Fruit fly (Drosophila melanogaster) whole organism, embryonic: ENCODE data around the gene CG15337.

Experiments used
- CG12155 ChIP-seq: fragments of 200-800 bp; sonication (Bioruptor generic); optimal IDR thresholded peaks from 3 replicates; lab custom pipeline; 2016; ENCODE audit warnings: missing biosample characterization, missing genetic modification characterization
- Elba2 ChIP-seq: fragments of 200-800 bp; sonication (Bioruptor generic); optimal IDR thresholded peaks from 3 replicates; lab custom pipeline; 2016; ENCODE audit warnings: missing biosample characterization, missing genetic modification characterization
- MBD-R2 ChIP-seq: fragments of 200-800 bp; sonication (Bioruptor generic); IDR thresholded peaks from 2 replicates; pipeline ENCODE4 v1.3.6; 2022; ENCODE audit warnings: missing biosample characterization, missing genetic modification characterization

- no peak for TF ChIP-seq Elba2 (GFP tag; lab: Kevin White, UChicago)
- no peak for TF ChIP-seq CG12155
- TF ChIP-seq MBD-R2 (GFP tag; lab: Robert Waterston, UW) = no peak
Observed at dm6 chrX:8177030-8177349, 17.1 kb downstream of the CG15337 start, which contains the start of gene slpr.
